Fruit fly (Drosophila melanogaster): ENCODE measurements around the gene CG11686.

CG11686 gene

DNA sequence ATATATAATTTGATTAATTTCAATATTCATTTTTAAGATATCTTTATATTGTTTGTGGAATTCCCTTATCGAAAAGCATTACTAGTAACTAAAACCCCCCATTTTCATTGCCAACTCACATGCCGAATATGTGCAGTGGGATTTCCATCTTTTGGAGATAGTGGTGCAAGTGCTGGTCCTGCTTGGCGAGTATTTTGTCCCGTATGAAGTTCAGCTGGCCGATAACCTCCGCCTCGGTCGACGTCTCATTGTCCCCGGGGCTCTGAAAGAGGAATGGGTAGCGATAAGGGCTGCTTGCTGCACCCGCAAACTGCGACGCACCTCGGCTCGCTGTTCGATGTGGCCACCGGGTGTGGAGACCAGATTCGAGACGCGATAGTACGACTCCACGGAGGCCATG is 10.5 kb downstream of the CG11686 start:
- TF ChIP-seq CG8478 (optimal IDR thresholded peaks at IDR 0.05) (no peak), EcR (GFP tag; optimal IDR thresholded peaks at IDR 0.05) (no peak), Dll (optimal IDR thresholded peaks at IDR 0.05) (no peak), pan (optimal IDR thresholded peaks at IDR 0.05) (no peak), psq (optimal IDR thresholded peaks at IDR 0.05) (no peak), usp (GFP tag; optimal IDR thresholded peaks at IDR 0.05) (no peak)

DNA sequence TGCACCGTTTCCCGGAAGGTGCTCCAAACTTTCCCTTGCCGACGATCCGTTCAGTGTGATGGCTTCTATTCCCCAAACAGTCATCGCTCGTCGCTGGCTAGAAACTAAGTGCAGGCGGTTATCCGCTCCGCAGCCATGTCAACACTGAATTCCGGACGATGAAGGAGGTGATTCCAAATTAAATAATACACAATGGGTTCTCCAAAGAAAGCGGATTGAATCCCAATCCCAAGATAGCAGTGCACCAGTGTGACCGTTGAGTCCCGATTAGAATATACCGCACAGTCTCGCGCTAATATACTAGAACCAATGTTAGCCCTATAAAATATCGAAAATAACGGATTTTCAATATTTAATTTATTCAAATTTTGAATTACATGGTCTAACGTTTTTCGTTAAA is 11.6 kb downstream of the CG11686 start, which contains the start of gene TBC1D5:
Gene TBC1D5, minus strand, starts transcription at position 254 of the 400 bp plus-strand sequence.
- TF ChIP-seq psq (optimal IDR thresholded peaks at IDR 0.05) (no peak), Dll (optimal IDR thresholded peaks at IDR 0.05) (no peak), usp (GFP tag; optimal IDR thresholded peaks at IDR 0.05) (no peak), pan (optimal IDR thresholded peaks at IDR 0.05) (no peak), EcR (GFP tag; optimal IDR thresholded peaks at IDR 0.05) (no peak), CG8478 (optimal IDR thresholded peaks at IDR 0.05) (no peak)

DNA sequence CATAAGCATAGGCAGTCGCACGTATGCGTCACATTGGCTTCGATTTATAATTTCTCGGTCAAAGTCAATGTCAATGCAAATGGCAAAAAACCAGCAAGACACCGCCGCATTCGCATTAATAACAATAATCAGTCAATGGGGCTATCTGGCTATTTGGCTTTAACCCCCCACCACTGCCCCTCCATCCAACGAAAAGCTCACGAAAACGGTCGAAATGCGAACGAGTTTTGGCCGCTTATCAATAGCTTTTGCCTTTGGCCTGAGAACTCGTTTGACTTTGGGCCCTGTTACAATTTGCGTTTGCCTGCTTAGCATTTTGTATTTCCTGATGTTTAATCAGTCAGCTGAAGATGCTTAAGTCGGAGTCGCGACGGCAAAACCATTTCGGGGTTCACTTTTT is 13.3 kb downstream of the CG11686 start:
- TF ChIP-seq CG8478 (optimal IDR thresholded peaks at IDR 0.05), result no peak

DNA sequence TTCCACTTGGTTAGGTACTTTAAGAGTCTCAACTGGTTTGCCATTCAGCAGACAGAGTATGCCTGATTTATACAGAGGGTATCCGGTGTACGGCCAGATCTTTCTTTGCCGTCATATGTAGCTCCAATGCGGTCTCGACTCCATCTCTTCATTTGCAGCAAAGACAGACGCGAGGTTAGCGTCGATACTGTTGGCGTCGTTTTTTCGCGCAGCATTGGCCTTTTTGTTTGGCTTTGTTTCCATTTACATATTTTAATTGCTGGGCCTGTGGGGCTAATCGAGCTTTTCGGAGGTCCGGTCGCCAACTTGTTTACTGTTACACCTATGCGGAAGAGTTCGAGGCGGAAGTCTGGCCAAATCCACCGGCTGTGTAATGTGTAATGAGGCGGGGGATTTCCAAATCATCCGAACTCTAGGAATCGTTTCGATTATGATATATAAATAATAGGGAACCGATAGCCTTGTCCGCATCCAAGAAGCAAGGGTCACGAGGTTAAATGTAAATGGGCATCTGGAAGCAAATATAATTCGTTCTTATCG is 14.2 kb downstream of the CG11686 start:
- no peak for TF ChIP-seq psq (optimal IDR thresholded peaks at IDR 0.05)
- TF ChIP-seq EcR (GFP tag; optimal IDR thresholded peaks at IDR 0.05), result no peak
- TF ChIP-seq CG8478 (optimal IDR thresholded peaks at IDR 0.05), result no peak
- TF ChIP-seq pan (optimal IDR thresholded peaks at IDR 0.05), result no peak
- no peak for TF ChIP-seq Dll (optimal IDR thresholded peaks at IDR 0.05)
- no peak for TF ChIP-seq usp (GFP tag; optimal IDR thresholded peaks at IDR 0.05)

DNA sequence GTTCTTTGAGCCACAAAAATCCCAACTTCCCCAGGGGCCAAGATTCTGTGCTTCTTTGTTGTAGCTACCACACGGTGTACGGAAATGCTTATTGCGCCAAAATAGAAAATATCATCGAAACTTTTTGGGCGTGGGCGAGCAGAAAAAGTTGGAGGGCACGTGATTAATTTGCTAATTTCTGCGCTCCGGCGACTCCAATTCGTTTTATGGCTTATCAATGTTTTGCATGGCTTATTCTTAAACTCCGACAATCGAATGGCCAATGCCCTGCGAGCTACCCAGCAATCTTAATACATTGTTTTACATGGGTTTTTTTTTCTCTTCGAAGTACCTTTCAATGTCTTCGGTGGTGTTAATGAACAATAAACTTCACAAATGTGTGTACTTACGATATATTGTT is 15.3 kb downstream of the CG11686 start:
- TF ChIP-seq usp (GFP tag; optimal IDR thresholded peaks at IDR 0.05) (no peak), CG8478 (optimal IDR thresholded peaks at IDR 0.05) (no peak), Dll (optimal IDR thresholded peaks at IDR 0.05) (no peak), psq (optimal IDR thresholded peaks at IDR 0.05) (no peak), pan (optimal IDR thresholded peaks at IDR 0.05) (no peak), EcR (GFP tag; optimal IDR thresholded peaks at IDR 0.05) (no peak)

DNA sequence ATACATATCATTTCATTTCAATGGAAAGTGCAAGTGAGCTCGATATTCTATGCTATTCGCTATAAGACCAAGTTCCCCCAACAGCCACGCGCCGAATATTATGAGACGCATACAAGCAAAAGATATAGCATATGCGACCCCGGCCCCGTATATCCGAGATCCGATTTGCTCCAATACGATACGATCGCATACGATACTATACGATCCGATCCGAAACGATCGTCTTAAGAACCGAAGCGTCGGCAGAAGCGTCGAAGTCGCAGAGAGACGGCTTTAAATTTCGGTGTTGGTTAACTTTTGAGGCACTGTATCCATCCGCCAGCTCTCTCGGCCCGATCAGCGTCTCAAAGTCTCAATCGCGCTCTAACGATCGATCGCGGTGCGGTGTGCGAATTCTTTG is 19.3 kb downstream of the CG11686 start, which contains the start of gene CG8630:
Gene CG8630, plus strand, starts transcription at position 303 of the 400 bp plus-strand sequence.
- TF ChIP-seq Dll (optimal IDR thresholded peaks at IDR 0.05) (no peak), usp (GFP tag; optimal IDR thresholded peaks at IDR 0.05) (no peak), CG8478 (optimal IDR thresholded peaks at IDR 0.05) (no peak), psq (optimal IDR thresholded peaks at IDR 0.05) (no peak), pan (optimal IDR thresholded peaks at IDR 0.05) (no peak), EcR (GFP tag; optimal IDR thresholded peaks at IDR 0.05) (no peak)

DNA sequence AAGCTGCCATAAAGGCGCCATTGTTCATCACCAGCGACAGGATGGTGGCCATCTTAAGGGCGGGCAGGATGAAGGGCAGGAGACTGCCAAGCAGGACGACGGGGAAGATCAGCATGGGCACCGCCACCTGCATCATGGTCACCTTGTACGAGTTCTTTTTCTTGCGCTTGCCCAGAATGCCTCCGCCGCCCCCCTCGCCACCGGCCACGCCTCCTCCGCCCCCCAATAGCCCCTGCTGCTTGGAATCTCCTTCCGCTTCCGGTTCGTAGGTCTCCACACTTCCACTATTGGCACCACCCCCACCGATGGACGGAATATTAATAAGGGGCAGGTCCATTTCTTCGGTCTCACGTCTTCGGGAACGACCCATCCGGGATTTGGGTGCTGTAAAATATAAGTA is 25.0 kb downstream of the CG11686 start:
- no peak for TF ChIP-seq usp (GFP tag; optimal IDR thresholded peaks at IDR 0.05)
- TF ChIP-seq psq (optimal IDR thresholded peaks at IDR 0.05), result no peak
- TF ChIP-seq pan (optimal IDR thresholded peaks at IDR 0.05), result no peak
- TF ChIP-seq Dll (optimal IDR thresholded peaks at IDR 0.05), result no peak
- TF ChIP-seq CG8478 (optimal IDR thresholded peaks at IDR 0.05), result no peak
- no peak for TF ChIP-seq EcR (GFP tag; optimal IDR thresholded peaks at IDR 0.05)

DNA sequence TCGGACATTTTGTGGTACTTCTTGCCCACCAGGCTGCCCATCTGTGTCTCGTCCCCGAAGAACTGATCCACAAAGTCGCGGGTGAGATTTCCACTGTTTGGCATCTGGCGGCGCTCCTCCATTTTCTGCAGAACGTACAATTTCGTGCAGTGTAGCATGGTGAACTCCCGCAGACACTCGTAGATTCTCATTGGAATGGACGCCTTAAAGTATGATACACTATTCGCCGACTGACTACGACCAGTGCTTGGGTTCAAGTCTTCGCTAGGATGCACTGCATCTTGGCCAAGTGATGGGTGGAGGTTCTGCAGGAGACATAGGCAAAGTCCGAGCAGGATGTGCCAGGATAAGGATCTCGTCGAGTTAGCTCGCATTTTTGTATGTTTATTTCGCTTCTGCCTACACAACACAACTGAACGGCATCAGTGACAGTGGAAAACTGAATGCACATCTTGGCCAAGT is 26.0 kb downstream of the CG11686 start, which contains the start of gene CG15888:
Gene CG15888, minus strand, starts transcription at position 412 of the 462 bp plus-strand sequence.
- no peak for TF ChIP-seq Dll (optimal IDR thresholded peaks at IDR 0.05)
- no peak for TF ChIP-seq pan (optimal IDR thresholded peaks at IDR 0.05)
- TF ChIP-seq EcR (GFP tag; optimal IDR thresholded peaks at IDR 0.05), result no peak
- TF ChIP-seq usp (GFP tag; optimal IDR thresholded peaks at IDR 0.05), result no peak
- no peak for TF ChIP-seq CG8478 (optimal IDR thresholded peaks at IDR 0.05)
- no peak for TF ChIP-seq psq (optimal IDR thresholded peaks at IDR 0.05)

DNA sequence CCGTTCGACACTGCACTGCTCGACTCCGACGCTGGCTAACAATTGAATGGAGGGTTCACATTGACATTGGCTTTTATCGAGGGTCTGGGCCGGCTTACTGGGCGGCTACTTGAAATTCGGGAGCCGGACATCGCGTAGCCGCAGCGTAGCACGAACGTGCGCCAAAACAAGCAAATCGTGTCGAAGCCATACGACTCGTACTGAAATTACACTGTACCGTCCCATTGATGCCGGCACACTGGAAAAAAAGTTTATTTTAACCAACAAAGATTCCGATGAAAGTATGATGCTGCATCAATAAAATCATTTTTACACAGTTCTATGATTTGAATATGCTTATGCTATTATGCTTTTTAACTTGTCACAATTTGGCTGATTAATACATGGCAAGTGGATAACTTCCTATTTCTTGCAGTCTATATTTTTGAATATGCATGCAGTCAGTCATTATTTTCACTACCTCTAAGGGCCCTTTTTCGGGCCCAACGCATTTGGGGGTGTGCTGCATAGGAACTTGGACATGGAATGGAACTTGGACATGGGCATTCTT is 28.7 kb downstream of the CG11686 start, which contains the start of gene apn:
Gene apn, minus strand, starts transcription at position 51 of the 550 bp plus-strand sequence.
- TF ChIP-seq CG8478 (optimal IDR thresholded peaks at IDR 0.05) (no peak), Dll (optimal IDR thresholded peaks at IDR 0.05) (no peak), EcR (GFP tag; optimal IDR thresholded peaks at IDR 0.05) (no peak), usp (GFP tag; optimal IDR thresholded peaks at IDR 0.05) (no peak), psq (optimal IDR thresholded peaks at IDR 0.05) (no peak), pan (optimal IDR thresholded peaks at IDR 0.05) (no peak)

DNA sequence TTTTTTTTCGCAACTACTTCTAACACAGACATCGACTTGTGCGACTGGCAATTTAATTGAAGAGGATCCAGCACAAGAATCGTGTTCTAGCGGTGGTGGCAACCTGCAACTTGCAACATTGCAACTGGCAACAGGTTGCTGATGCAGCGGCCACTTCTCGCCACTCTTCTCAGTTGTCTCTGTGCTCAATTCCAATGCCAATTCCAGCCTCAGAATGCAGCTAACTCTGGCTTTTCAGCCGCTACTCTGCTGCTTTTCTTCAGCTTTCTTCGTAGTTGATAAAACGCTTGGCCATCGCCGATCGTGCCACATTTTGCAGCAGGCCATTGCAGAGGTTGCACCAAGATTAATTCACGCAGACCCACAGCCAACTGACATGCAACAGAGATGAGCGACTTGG is 30.2 kb downstream of the CG11686 start, which contains the start of gene Osi22:
Gene Osi22, plus strand, starts transcription at position 301 of the 400 bp plus-strand sequence.
- no peak for TF ChIP-seq psq (optimal IDR thresholded peaks at IDR 0.05)
- no peak for TF ChIP-seq CG8478 (optimal IDR thresholded peaks at IDR 0.05)
- TF ChIP-seq pan (optimal IDR thresholded peaks at IDR 0.05), result no peak
- TF ChIP-seq usp (GFP tag; optimal IDR thresholded peaks at IDR 0.05), result no peak
- no peak for TF ChIP-seq Dll (optimal IDR thresholded peaks at IDR 0.05)
- no peak for TF ChIP-seq EcR (GFP tag; optimal IDR thresholded peaks at IDR 0.05)

DNA sequence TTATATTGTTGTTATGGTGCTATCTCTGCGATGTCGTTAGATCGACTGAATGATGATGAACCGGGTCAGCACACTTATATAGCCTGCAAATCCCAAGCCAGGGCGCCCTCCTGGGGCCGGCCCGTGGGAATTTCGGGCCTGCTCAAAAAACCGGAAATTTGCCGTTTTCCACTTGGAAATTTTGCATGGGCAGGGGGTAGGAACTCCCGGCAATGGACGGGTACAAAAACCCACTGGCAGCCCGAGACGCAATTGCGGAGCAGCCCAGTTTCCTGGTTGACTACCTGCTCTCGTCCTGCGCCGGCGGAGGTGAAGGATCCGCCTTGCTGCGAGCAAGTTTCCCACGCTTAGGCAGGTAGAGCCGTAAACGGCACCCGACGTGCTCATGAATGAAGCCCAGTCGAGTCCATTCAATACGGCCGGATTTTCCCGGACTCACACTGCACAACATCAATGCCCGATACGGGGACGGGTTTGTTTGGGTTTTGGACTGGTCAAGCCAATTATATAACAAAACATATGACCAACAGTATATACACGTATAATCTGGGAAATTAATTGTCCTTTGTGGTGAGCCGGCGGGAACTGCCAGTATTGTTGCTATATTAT is 33.1 kb downstream of the CG11686 start, which contains the start of gene wntD:
Gene wntD, minus strand, starts transcription at position 51 of the 609 bp plus-strand sequence.
- TF ChIP-seq Dll (optimal IDR thresholded peaks at IDR 0.05), result no peak
- no peak for TF ChIP-seq psq (optimal IDR thresholded peaks at IDR 0.05)
- no peak for TF ChIP-seq EcR (GFP tag; optimal IDR thresholded peaks at IDR 0.05)
- TF ChIP-seq usp (GFP tag; optimal IDR thresholded peaks at IDR 0.05), result no peak
- no peak for TF ChIP-seq CG8478 (optimal IDR thresholded peaks at IDR 0.05)
- TF ChIP-seq pan (optimal IDR thresholded peaks at IDR 0.05), result no peak

DNA sequence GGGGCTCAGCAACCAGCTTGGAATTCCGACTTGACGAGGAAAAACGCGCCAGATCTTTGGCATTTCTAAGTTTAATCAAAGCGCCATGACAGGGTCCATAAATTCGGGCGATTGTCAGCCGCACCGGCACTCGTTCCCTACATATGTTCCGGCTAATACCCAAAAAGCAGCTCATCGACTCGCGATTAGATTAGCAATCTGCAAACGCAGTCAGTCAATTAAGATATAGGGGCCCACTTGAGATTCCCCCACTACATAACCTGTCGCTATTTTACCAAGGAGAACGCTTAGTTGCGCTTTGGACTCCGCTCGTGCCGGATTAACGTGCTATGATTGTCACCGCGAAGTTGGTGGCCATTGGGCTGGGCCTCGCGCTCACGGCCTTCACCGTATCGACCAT is 34.3 kb downstream of the CG11686 start, which contains the start of gene CG8773:
Gene CG8773, plus strand, starts transcription at position 288 of the 400 bp plus-strand sequence.
- no peak for TF ChIP-seq EcR (GFP tag; optimal IDR thresholded peaks at IDR 0.05)
- TF ChIP-seq Dll (optimal IDR thresholded peaks at IDR 0.05), result no peak
- TF ChIP-seq usp (GFP tag; optimal IDR thresholded peaks at IDR 0.05), result no peak
- TF ChIP-seq psq (optimal IDR thresholded peaks at IDR 0.05), result no peak
- TF ChIP-seq CG8478 (optimal IDR thresholded peaks at IDR 0.05), result no peak

Measured in whole organism.